Fruit fly (Drosophila melanogaster): Measurements from ENCODE around the gene Tim17a2.

- TF ChIP-seq CG6163 (GFP tag; IDR thresholded peaks at IDR 0.05), result no peak
- no peak for TF ChIP-seq Eip75B (GFP tag; optimal IDR thresholded peaks at IDR 0.05)
- TF ChIP-seq net (GFP tag; optimal IDR thresholded peaks at IDR 0.05), result no peak
- no peak for TF ChIP-seq ss (GFP tag; optimal IDR thresholded peaks at IDR 0.05)
- no peak for TF ChIP-seq CG34406 (GFP tag; optimal IDR thresholded peaks at IDR 0.05)
- no peak for TF ChIP-seq eg (GFP tag; IDR thresholded peaks at IDR 0.05)
- no peak for TF ChIP-seq cyc (GFP tag; optimal IDR thresholded peaks at IDR 0.05)
- TF ChIP-seq Sox15 (GFP tag; optimal IDR thresholded peaks at IDR 0.05), result no peak
Observed at dm6 chr3R:5310250-5310649, 47.8 kb upstream of the Tim17a2 start.
